Worm (Caenorhabditis elegans): ENCODE measurements around the gene F10E9.10.

Gene F10E9.10

ce11 chrIII:8358213-8358672, 38.2 kb upstream of the F10E9.10 start, which contains the start of the genes R05D3.8 and rfp-1 (continued):
- TF ChIP-seq lin-39 (tag; optimal IDR thresholded peaks at IDR 0.05) (peak; percentile 92), elt-3 (tag; optimal IDR thresholded peaks at IDR 0.05) (peak in 1 of 3 experiments; percentile 26), egl-5 (tag; optimal IDR thresholded peaks at IDR 0.05) (peak; percentile 99), sea-2 (GFP tag; optimal IDR thresholded peaks at IDR 0.05) (no peak), pha-4 (tag; optimal IDR thresholded peaks at IDR 0.05) (peak; percentile 97), fkh-10 (GFP tag; optimal IDR thresholded peaks at IDR 0.05) (peak; percentile 58)

- peak; percentile 32 for TF ChIP-seq R02D3.7 (tag; optimal IDR thresholded peaks at IDR 0.05)
- TF ChIP-seq elt-1 (tag; optimal IDR thresholded peaks at IDR 0.05): peak; percentile 15
- peak; percentile 59 for TF ChIP-seq ama-1 (optimal IDR thresholded peaks at IDR 0.05)
- TF ChIP-seq pha-4 (tag; optimal IDR thresholded peaks at IDR 0.05): peak; percentile 82
- no peak for TF ChIP-seq nhr-28 (tag; optimal IDR thresholded peaks at IDR 0.05)
- peak; percentile 47 for TF ChIP-seq egl-5 (tag; optimal IDR thresholded peaks at IDR 0.05)
- peak; percentile 87 for TF ChIP-seq nfya-1 (tag; optimal IDR thresholded peaks at IDR 0.05; ENCODE audit: insufficient read depth)
- TF ChIP-seq snpc-4 (tag; optimal IDR thresholded peaks at IDR 0.05): peak; percentile 70
- no peak for TF ChIP-seq daf-12 (tag; optimal IDR thresholded peaks at IDR 0.05)
- TF ChIP-seq elt-2 (tag; optimal IDR thresholded peaks at IDR 0.05): peak; percentile 49
- TF ChIP-seq nhr-25 (tag; optimal IDR thresholded peaks at IDR 0.05): peak; percentile 73
- no peak for TF ChIP-seq sea-2 (GFP tag; optimal IDR thresholded peaks at IDR 0.05)
- TF ChIP-seq nhr-76 (tag; optimal IDR thresholded peaks at IDR 0.05): no peak
- TF ChIP-seq lsy-12 (tag; optimal IDR thresholded peaks at IDR 0.05): peak; percentile 49
- peak; percentile 58 for TF ChIP-seq ceh-28 (tag; optimal IDR thresholded peaks at IDR 0.05)
- peak; percentile 46 for TF ChIP-seq nhr-23 (tag; optimal IDR thresholded peaks at IDR 0.05)
- peak; percentile 51 for TF ChIP-seq nhr-43 (tag; optimal IDR thresholded peaks at IDR 0.05; ENCODE audit: poor library complexity, severe bottlenecking)
- TF ChIP-seq jun-1 (tag; optimal IDR thresholded peaks at IDR 0.05): peak; percentile 80
- no peak for TF ChIP-seq skn-1 (tag; optimal IDR thresholded peaks at IDR 0.05)
- peak; percentile 87 for TF ChIP-seq lin-15B (tag; optimal IDR thresholded peaks at IDR 0.05)
- no peak for TF ChIP-seq egl-27 (tag; optimal IDR thresholded peaks at IDR 0.05)
- TF ChIP-seq lin-39 (tag; optimal IDR thresholded peaks at IDR 0.05): peak; percentile 67
- no peak for TF ChIP-seq mdl-1 (tag; optimal IDR thresholded peaks at IDR 0.05)
- TF ChIP-seq nhr-11 (tag; optimal IDR thresholded peaks at IDR 0.05): peak; percentile 7
- peak; percentile 95 for TF ChIP-seq hmg-11 (tag; optimal IDR thresholded peaks at IDR 0.05)
- TF ChIP-seq nhr-77 (tag; optimal IDR thresholded peaks at IDR 0.05): no peak
- peak; percentile 50 for TF ChIP-seq pqm-1 (tag; optimal IDR thresholded peaks at IDR 0.05)
- peak; percentile 11 for TF ChIP-seq fkh-10 (GFP tag; optimal IDR thresholded peaks at IDR 0.05)
- no peak for TF ChIP-seq ztf-11 (tag; optimal IDR thresholded peaks at IDR 0.05)
Observed at ce11 chrIII:8356407-8356881, 36.4 kb upstream of the F10E9.10 start.

ce11 chrIII:8355462-8355815, 35.4 kb upstream of the F10E9.10 start:
- TF ChIP-seq nhr-77 (tag; optimal IDR thresholded peaks at IDR 0.05): no peak
- no peak for TF ChIP-seq R02D3.7 (tag; optimal IDR thresholded peaks at IDR 0.05)
- TF ChIP-seq aly-2 (tag; optimal IDR thresholded peaks at IDR 0.05): no peak
- TF ChIP-seq ZK546.5 (tag; optimal IDR thresholded peaks at IDR 0.05): no peak
- no peak for TF ChIP-seq nhr-76 (tag; optimal IDR thresholded peaks at IDR 0.05)
- TF ChIP-seq ztf-4 (tag; optimal IDR thresholded peaks at IDR 0.05): no peak
- TF ChIP-seq nhr-23 (tag; optimal IDR thresholded peaks at IDR 0.05): no peak
- no peak for TF ChIP-seq mml-1 (tag; optimal IDR thresholded peaks at IDR 0.05)
- no peak for TF ChIP-seq hmg-11 (tag; optimal IDR thresholded peaks at IDR 0.05)
- TF ChIP-seq elt-1 (tag; optimal IDR thresholded peaks at IDR 0.05): no peak
- no peak for TF ChIP-seq zag-1 (tag; optimal IDR thresholded peaks at IDR 0.05)
- TF ChIP-seq ama-1 (optimal IDR thresholded peaks at IDR 0.05): no peak
- TF ChIP-seq ztf-11 (tag; optimal IDR thresholded peaks at IDR 0.05): no peak
- TF ChIP-seq lsy-12 (tag; optimal IDR thresholded peaks at IDR 0.05): no peak
- no peak for TF ChIP-seq nhr-25 (tag; optimal IDR thresholded peaks at IDR 0.05)

ce11 chrIII:8354644-8355461, 34.8 kb upstream of the F10E9.10 start, which contains the start of gene unc-116:
Gene unc-116, minus strand, starts transcription at chrIII:8355174.
- TF ChIP-seq daf-12 (tag; optimal IDR thresholded peaks at IDR 0.05): no peak
- no peak for TF ChIP-seq fkh-10 (GFP tag; optimal IDR thresholded peaks at IDR 0.05)
- TF ChIP-seq unc-39 (tag; optimal IDR thresholded peaks at IDR 0.05): no peak
- TF ChIP-seq jun-1 (tag; optimal IDR thresholded peaks at IDR 0.05): no peak
- no peak for TF ChIP-seq elt-1 (tag; optimal IDR thresholded peaks at IDR 0.05)
- no peak for TF ChIP-seq sea-2 (GFP tag; optimal IDR thresholded peaks at IDR 0.05)
- TF ChIP-seq nhr-11 (tag; optimal IDR thresholded peaks at IDR 0.05): no peak
- TF ChIP-seq ztf-11 (tag; optimal IDR thresholded peaks at IDR 0.05): no peak
- TF ChIP-seq snpc-4 (tag; optimal IDR thresholded peaks at IDR 0.05): peak; percentile 4
- peak; percentile 39 for TF ChIP-seq lin-39 (tag; optimal IDR thresholded peaks at IDR 0.05)
- no peak for TF ChIP-seq eor-1 (tag; optimal IDR thresholded peaks at IDR 0.05)
- peak; percentile 36 for TF ChIP-seq mdl-1 (tag; optimal IDR thresholded peaks at IDR 0.05)
- TF ChIP-seq unc-62 (GFP tag; optimal IDR thresholded peaks at IDR 0.05): no peak
- TF ChIP-seq fkh-2 (tag; optimal IDR thresholded peaks at IDR 0.05): no peak
- no peak for TF ChIP-seq ztf-4 (tag; optimal IDR thresholded peaks at IDR 0.05)
- TF ChIP-seq pqm-1 (tag; optimal IDR thresholded peaks at IDR 0.05): peak; percentile 18
- TF ChIP-seq R02D3.7 (tag; optimal IDR thresholded peaks at IDR 0.05): no peak
- TF ChIP-seq aly-2 (tag; optimal IDR thresholded peaks at IDR 0.05): no peak
- TF ChIP-seq nhr-23 (tag; optimal IDR thresholded peaks at IDR 0.05): peak; percentile 62
- no peak for TF ChIP-seq nhr-76 (tag; optimal IDR thresholded peaks at IDR 0.05)
- TF ChIP-seq skn-1 (tag; optimal IDR thresholded peaks at IDR 0.05): no peak
- TF ChIP-seq fos-1 (tag; optimal IDR thresholded peaks at IDR 0.05): no peak
- TF ChIP-seq nhr-43 (tag; optimal IDR thresholded peaks at IDR 0.05; ENCODE audit: poor library complexity, severe bottlenecking): no peak
- peak; percentile 14 for TF ChIP-seq nhr-25 (tag; optimal IDR thresholded peaks at IDR 0.05)
- peak; percentile 15 for TF ChIP-seq ama-1 (optimal IDR thresholded peaks at IDR 0.05)
- no peak for TF ChIP-seq zag-1 (tag; optimal IDR thresholded peaks at IDR 0.05)
- no peak for TF ChIP-seq nhr-77 (tag; optimal IDR thresholded peaks at IDR 0.05)
- peak; percentile 88 for TF ChIP-seq nfya-1 (tag; optimal IDR thresholded peaks at IDR 0.05; ENCODE audit: insufficient read depth)
- no peak for TF ChIP-seq lsy-12 (tag; optimal IDR thresholded peaks at IDR 0.05)
